Worm (Caenorhabditis elegans): ENCODE measurements around the gene pals-37.

DNA sequence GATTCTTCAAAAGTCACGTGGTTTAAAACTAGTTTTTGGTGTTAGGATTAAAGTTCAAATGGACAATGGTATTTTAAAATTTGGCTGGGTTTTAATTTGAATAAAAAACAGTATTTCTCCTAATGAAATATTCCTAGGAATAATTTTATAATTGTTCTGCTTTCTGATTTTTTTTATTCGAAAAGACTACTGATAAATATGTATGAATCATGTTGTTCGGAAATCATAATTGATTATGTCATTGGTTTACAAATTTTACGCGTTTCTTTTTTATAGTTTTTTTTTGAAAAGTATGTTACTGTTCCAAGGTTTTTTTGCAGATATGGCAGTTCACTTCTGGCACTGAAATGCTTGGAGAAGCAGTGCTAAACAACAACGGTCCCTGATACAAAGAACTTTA, 27.0 kb upstream of the pals-37 start, which contains the start of gene F28C1.3:
- TF ChIP-seq ceh-8 (GFP tag; optimal IDR thresholded peaks at IDR 0.05): no peak
- TF ChIP-seq ztf-11 (tag; optimal IDR thresholded peaks at IDR 0.05): no peak
- no peak for TF ChIP-seq aly-2 (tag; optimal IDR thresholded peaks at IDR 0.05)
- no peak for TF ChIP-seq nhr-47 (tag; optimal IDR thresholded peaks at IDR 0.05)
- TF ChIP-seq nhr-11 (tag; optimal IDR thresholded peaks at IDR 0.05): no peak
- TF ChIP-seq lsy-2 (tag; optimal IDR thresholded peaks at IDR 0.05): no peak
- TF ChIP-seq pqm-1 (tag; optimal IDR thresholded peaks at IDR 0.05): no peak
- no peak for TF ChIP-seq C16A3.4 (tag; optimal IDR thresholded peaks at IDR 0.05)
- no peak for TF ChIP-seq xbp-1 (tag; optimal IDR thresholded peaks at IDR 0.05)
- no peak for TF ChIP-seq C04F5.9 (tag; optimal IDR thresholded peaks at IDR 0.05)
- no peak for TF ChIP-seq ztf-4 (tag; optimal IDR thresholded peaks at IDR 0.05)
- no peak for TF ChIP-seq efl-3 (GFP tag; optimal IDR thresholded peaks at IDR 0.05)
- TF ChIP-seq nhr-76 (tag; optimal IDR thresholded peaks at IDR 0.05): no peak
